Worm (Caenorhabditis elegans): ENCODE data around the gene pgm-1.

ce11 chrII:4888527-4889487, at the start of gene pgm-1:
- TF ChIP-seq ztf-29 (GFP tag; IDR thresholded peaks at IDR 0.05) (no peak), med-1 (GFP tag; optimal IDR thresholded peaks at IDR 0.05; ENCODE audit: insufficient read depth) (no peak), klf-2 (GFP tag; conservative IDR thresholded peaks at IDR 0.05) (no peak)

Data from whole organism, midembryonic.